Worm (Caenorhabditis elegans): ENCODE data around the gene F11G11.15.

- TF ChIP-seq nhr-28 (tag; optimal IDR thresholded peaks at IDR 0.05) = no peak
- TF ChIP-seq unc-39 (tag; optimal IDR thresholded peaks at IDR 0.05) = no peak
- TF ChIP-seq ztf-11 (tag; optimal IDR thresholded peaks at IDR 0.05) = no peak
- TF ChIP-seq nhr-237 (tag; optimal IDR thresholded peaks at IDR 0.05) = no peak
- no peak for TF ChIP-seq nhr-48 (tag; optimal IDR thresholded peaks at IDR 0.05)
- no peak for TF ChIP-seq mdl-1 (tag; optimal IDR thresholded peaks at IDR 0.05)
Observed at ce11 chrII:4918501-4919021, 43.9 kb downstream of the F11G11.15 start.

All from whole organism, L4 larva.